Worm (Caenorhabditis elegans) whole organism, L3 larva: ENCODE measurements around the gene Y49F6B.20.

Experiments
- elt-1 ChIP-seq: fragments of 150-350 bp; optimal IDR thresholded peaks from 2 replicates; lab custom pipeline; 2014; ENCODE audit warnings: missing biosample characterization, missing genetic modification characterization
- nhr-11 ChIP-seq: fragments of 150-350 bp; optimal IDR thresholded peaks from 2 replicates; lab custom pipeline; 2014; ENCODE audit warnings: missing biosample characterization, missing genetic modification characterization
- nhr-76 ChIP-seq: fragments of 150-350 bp; sonication (generic microtip); optimal IDR thresholded peaks from 5 replicates; lab custom pipeline; 2014; ENCODE audit warnings: missing biosample characterization, missing genetic modification characterization
- skn-1 ChIP-seq: fragments of 150-350 bp; optimal IDR thresholded peaks from 2 replicates; lab custom pipeline; 2014; ENCODE audit warnings: missing biosample characterization, missing genetic modification characterization
- unc-39 ChIP-seq: sonication (generic microtip); optimal IDR thresholded peaks from 4 replicates; lab custom pipeline; 2017; ENCODE audit warnings: missing biosample characterization, missing genetic modification characterization
- zag-1 ChIP-seq: fragments of 150-350 bp; optimal IDR thresholded peaks from 2 replicates; lab custom pipeline; 2014; ENCODE audit warnings: missing biosample characterization, missing genetic modification characterization
- ztf-4 ChIP-seq: fragments of 150-350 bp; optimal IDR thresholded peaks from 2 replicates; lab custom pipeline; 2014; ENCODE audit warnings: missing biosample characterization, missing genetic modification characterization

DNA sequence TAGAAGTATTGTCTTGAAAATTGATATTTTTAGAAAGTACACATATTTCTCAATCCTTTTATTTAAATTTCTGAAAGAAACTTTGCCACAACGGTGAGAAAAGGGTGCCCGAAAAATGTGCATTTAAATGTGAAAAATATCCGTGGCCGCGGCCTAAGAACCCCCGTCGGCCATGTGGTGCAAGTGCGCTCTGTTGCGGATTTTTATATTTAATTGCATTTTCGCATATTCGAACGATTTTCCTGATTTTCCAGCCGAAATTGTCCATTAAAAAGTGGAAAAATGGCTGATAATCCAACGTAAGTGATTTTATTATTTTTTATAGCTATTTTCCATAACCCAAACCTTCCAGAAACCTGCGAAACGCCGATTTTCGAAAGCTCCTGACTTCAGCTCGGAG, 11.8 kb upstream of the Y49F6B.20 start, which contains the start of gene smu-2:
- TF ChIP-seq nhr-76 (tag; lab: Kevin White, UChicago) (no peak), elt-1 (tag; lab: Kevin White, UChicago) (no peak), unc-39 (tag; lab: Kevin White, UChicago) (no peak), zag-1 (tag; lab: Kevin White, UChicago) (no peak), ztf-4 (tag; lab: Kevin White, UChicago) (no peak), nhr-11 (tag; lab: Kevin White, UChicago) (no peak), skn-1 (tag; lab: Kevin White, UChicago) (no peak)
